Fruit fly (Drosophila melanogaster) whole organism, embryonic: ENCODE measurements around the gene CG13313.

ENCODE experiments used
- C15 ChIP-seq: fragments of 200-800 bp; sonication (Bioruptor generic); IDR thresholded peaks from 3 replicates; pipeline ENCODE4 v1.3.6; 2022; ENCODE audit warnings: missing biosample characterization, missing genetic modification characterization
- CG10274 ChIP-seq: fragments of 200-800 bp; sonication (Bioruptor generic); optimal IDR thresholded peaks from 3 replicates; lab custom pipeline; 2017; ENCODE audit warnings: missing biosample characterization, mild to moderate bottlenecking, missing genetic modification characterization
- CG11504 ChIP-seq: fragments of 200-800 bp; sonication (Bioruptor generic); optimal IDR thresholded peaks from 3 replicates; lab custom pipeline; 2019; ENCODE audit warnings: missing biosample characterization, mild to moderate bottlenecking, missing genetic modification characterization, moderate library complexity
- CG15479 ChIP-seq: fragments of 200-800 bp; sonication (Bioruptor generic); optimal IDR thresholded peaks from 3 replicates; lab custom pipeline; 2019; ENCODE audit warnings: missing biosample characterization, mild to moderate bottlenecking, missing genetic modification characterization, moderate library complexity
- CG16813 ChIP-seq: fragments of 200-800 bp; sonication (Bioruptor generic); IDR thresholded peaks from 3 replicates; pipeline ENCODE4 v1.3.6; 2022; ENCODE audit warnings: missing biosample characterization, missing genetic modification characterization; ENCODE audit not compliant: partially characterized antibody
- CG18011 ChIP-seq: fragments of 200-800 bp; sonication (Bioruptor generic); optimal IDR thresholded peaks from 2 replicates; lab custom pipeline; 2017; ENCODE audit warnings: missing biosample characterization, missing genetic modification characterization, mild to moderate bottlenecking, moderate library complexity, missing genotype
- CG32767 ChIP-seq: fragments of 200-800 bp; sonication (Bioruptor generic); IDR thresholded peaks from 2 replicates; pipeline ENCODE4 v1.3.6; 2022; ENCODE audit warnings: missing biosample characterization, missing genetic modification characterization
- CG3726 ChIP-seq: fragments of 200-800 bp; sonication (Bioruptor generic); IDR thresholded peaks from 3 replicates; pipeline ENCODE4, ENCODE4 v1.3.6; 2022; ENCODE audit warnings: missing biosample characterization, missing genetic modification characterization
- CG6654 ChIP-seq: fragments of 200-800 bp; sonication (Bioruptor generic); optimal IDR thresholded peaks from 2 replicates; lab custom pipeline; 2017; ENCODE audit warnings: missing biosample characterization, mild to moderate bottlenecking, missing genetic modification characterization
- CG6689 ChIP-seq: fragments of 200-800 bp; sonication (Bioruptor generic); IDR thresholded peaks from 2 replicates; pipeline ENCODE4 v1.3.6; 2022; ENCODE audit warnings: missing biosample characterization, missing genetic modification characterization
- CG7987 ChIP-seq: fragments of 200-800 bp; sonication (Bioruptor generic); optimal IDR thresholded peaks from 2 replicates; lab custom pipeline; 2018; ENCODE audit warnings: missing biosample characterization, mild to moderate bottlenecking, missing genetic modification characterization, moderate library complexity
- CG8944 ChIP-seq: fragments of 200-800 bp; sonication (Bioruptor generic); optimal IDR thresholded peaks from 3 replicates; lab custom pipeline; 2016; ENCODE audit warnings: missing biosample characterization, missing genetic modification characterization
- CTCF ChIP-seq: fragments of 200-800 bp; sonication (Bioruptor generic); optimal IDR thresholded peaks from 2 replicates; lab custom pipeline; 2017; ENCODE audit warnings: missing biosample characterization, mild to moderate bottlenecking, missing genetic modification characterization, moderate library complexity
- Dad ChIP-seq: fragments of 200-800 bp; sonication (Bioruptor generic); optimal IDR thresholded peaks from 3 replicates; lab custom pipeline; 2016; ENCODE audit warnings: missing biosample characterization, missing genetic modification characterization
- Dll ChIP-seq: fragments of 200-800 bp; sonication (Bioruptor generic); IDR thresholded peaks from 4 replicates; pipeline ENCODE4 v1.3.6; 2022; ENCODE audit warnings: missing biosample characterization, missing genetic modification characterization; ENCODE audit not compliant: partially characterized antibody
- E2f2 ChIP-seq: fragments of 200-800 bp; sonication (Bioruptor generic); IDR thresholded peaks from 2 replicates; pipeline ENCODE4 v1.3.6; 2022; ENCODE audit warnings: missing biosample characterization, missing genetic modification characterization
- Hey ChIP-seq: fragments of 200-800 bp; sonication (Bioruptor generic); optimal IDR thresholded peaks from 3 replicates; lab custom pipeline; 2018; ENCODE audit warnings: missing biosample characterization, mild to moderate bottlenecking, missing genetic modification characterization
- HmgZ ChIP-seq: fragments of 200-800 bp; sonication (Bioruptor generic); optimal IDR thresholded peaks from 2 replicates; lab custom pipeline; 2018; ENCODE audit warnings: missing biosample characterization, mild to moderate bottlenecking, missing genetic modification characterization
- Lim3 ChIP-seq: fragments of 200-800 bp; sonication (Bioruptor generic); IDR thresholded peaks from 2 replicates; pipeline ENCODE4 v1.3.6; 2022; ENCODE audit warnings: missing biosample characterization, missing genetic modification characterization
- Max ChIP-seq: fragments of 200-800 bp; sonication (Bioruptor generic); optimal IDR thresholded peaks from 2 replicates; lab custom pipeline; 2016; ENCODE audit warnings: missing biosample characterization, mild to moderate bottlenecking, missing genetic modification characterization
- Nf-YB ChIP-seq: fragments of 200-800 bp; sonication (Bioruptor generic); optimal IDR thresholded peaks from 3 replicates; lab custom pipeline; 2019; ENCODE audit warnings: missing biosample characterization, mild to moderate bottlenecking, missing genetic modification characterization, moderate library complexity
- Opbp ChIP-seq: fragments of 200-800 bp; sonication (Bioruptor generic); IDR thresholded peaks from 3 replicates; pipeline ENCODE4 v1.3.6; 2022; ENCODE audit warnings: missing biosample characterization, missing genetic modification characterization; ENCODE audit not compliant: partially characterized antibody
- Sox102F ChIP-seq: fragments of 200-800 bp; sonication (Bioruptor generic); optimal IDR thresholded peaks from 2 replicates; lab custom pipeline; 2018; ENCODE audit warnings: missing biosample characterization, mild to moderate bottlenecking, missing genetic modification characterization, moderate library complexity
- az2 ChIP-seq: fragments of 200-800 bp; sonication (Bioruptor generic); optimal IDR thresholded peaks from 3 replicates; lab custom pipeline; 2016; ENCODE audit warnings: missing biosample characterization, missing genetic modification characterization
- br ChIP-seq: fragments of >200 bp; optimal IDR thresholded peaks from 2 replicates; lab custom pipeline; 2017
- bsh ChIP-seq, 2 experiments: fragments of 200-800 bp; sonication (Bioruptor generic); optimal IDR thresholded peaks; 2 replicates each; lab custom pipeline; 2017 to 2018; ENCODE audit warnings: mild to moderate bottlenecking in 2 of 2, missing biosample characterization in 2 of 2, missing genetic modification characterization in 2 of 2, moderate library complexity in 1 of 2
- cad ChIP-seq: fragments of >200 bp; optimal IDR thresholded peaks from 2 replicates; lab custom pipeline; 2017; ENCODE audit warnings: missing biosample characterization, missing genetic modification characterization
- cg ChIP-seq: fragments of 200-800 bp; sonication (Bioruptor generic); optimal IDR thresholded peaks from 3 replicates; lab custom pipeline; 2019; ENCODE audit warnings: missing biosample characterization, mild to moderate bottlenecking, missing genetic modification characterization, moderate library complexity
- croc ChIP-seq: fragments of 200-800 bp; sonication (Bioruptor generic); conservative IDR thresholded peaks from 3 replicates; pipeline ENCODE4 v1.3.6; 2022; ENCODE audit warnings: missing biosample characterization, missing genetic modification characterization
- disco-r ChIP-seq: fragments of 200-800 bp; sonication (Bioruptor generic); optimal IDR thresholded peaks from 2 replicates; lab custom pipeline; 2016; ENCODE audit warnings: missing biosample characterization, missing genetic modification characterization
- emc ChIP-seq: fragments of 200-800 bp; sonication (Bioruptor generic); optimal IDR thresholded peaks from 2 replicates; lab custom pipeline; 2016; ENCODE audit warnings: missing biosample characterization, missing genetic modification characterization
- esg ChIP-seq: fragments of 200-800 bp; sonication (Bioruptor generic); conservative IDR thresholded peaks from 2 replicates; pipeline ENCODE4 v1.3.6; 2022; ENCODE audit warnings: missing biosample characterization, missing genetic modification characterization
- eve ChIP-seq, 2 experiments: fragments of >200 bp; optimal IDR thresholded peaks; 2 replicates each; lab custom pipeline; 2017; ENCODE audit warnings: missing biosample characterization in 2 of 2, missing genetic modification characterization in 2 of 2
- exex ChIP-seq: fragments of 200-800 bp; sonication (Bioruptor generic); optimal IDR thresholded peaks from 4 replicates; lab custom pipeline; 2018; ENCODE audit warnings: missing biosample characterization, mild to moderate bottlenecking, missing genetic modification characterization, moderate library complexity
- ftz-f1 ChIP-seq: fragments of 200-800 bp; sonication (Bioruptor generic); optimal IDR thresholded peaks from 2 replicates; lab custom pipeline; 2016; ENCODE audit warnings: missing biosample characterization, missing genetic modification characterization
- fu2 ChIP-seq: fragments of 200-800 bp; sonication (Bioruptor generic); optimal IDR thresholded peaks from 2 replicates; lab custom pipeline; 2016; ENCODE audit warnings: missing biosample characterization, missing genetic modification characterization
- gce ChIP-seq: fragments of 200-800 bp; sonication (Bioruptor generic); IDR thresholded peaks from 3 replicates; pipeline ENCODE4 v1.3.6; 2022; ENCODE audit warnings: missing biosample characterization, missing genetic modification characterization
- gcm2 ChIP-seq: fragments of 200-800 bp; sonication (Bioruptor generic); optimal IDR thresholded peaks from 2 replicates; lab custom pipeline; 2016; ENCODE audit warnings: missing biosample characterization, missing genetic modification characterization
- grn ChIP-seq: fragments of 200-800 bp; sonication (Bioruptor generic); optimal IDR thresholded peaks from 3 replicates; lab custom pipeline; 2017; ENCODE audit warnings: missing biosample characterization, missing genetic modification characterization
- gro ChIP-seq: fragments of 200-800 bp; sonication (Bioruptor generic); optimal IDR thresholded peaks from 2 replicates; lab custom pipeline; 2016; ENCODE audit warnings: missing biosample characterization, missing genetic modification characterization
- insv ChIP-seq, 2 experiments: fragments of 200-800 bp; sonication (Bioruptor generic); optimal IDR thresholded peaks; 3 replicates each; lab custom pipeline; 2016 to 2018; ENCODE audit warnings: missing biosample characterization in 2 of 2, missing genetic modification characterization in 2 of 2
- ken ChIP-seq: fragments of 200-800 bp; sonication (Bioruptor generic); IDR thresholded peaks from 3 replicates; pipeline ENCODE4 v1.3.6; 2022; ENCODE audit warnings: missing biosample characterization, missing genetic modification characterization
- lola ChIP-seq, 3 experiments: fragments of >200 bp in 2 of 3; fragments of 200-800 bp in 1 of 3; sonication (Bioruptor generic) in 1 of 3; optimal IDR thresholded peaks; 2 replicates each; lab custom pipeline; 2017 to 2019; ENCODE audit warnings: missing biosample characterization in 3 of 3, missing genetic modification characterization in 3 of 3, mild to moderate bottlenecking in 1 of 3, moderate library complexity in 1 of 3
- nmo ChIP-seq: fragments of 200-800 bp; sonication (Bioruptor generic); optimal IDR thresholded peaks from 2 replicates; lab custom pipeline; 2018; ENCODE audit warnings: missing biosample characterization, mild to moderate bottlenecking, missing genetic modification characterization, moderate library complexity
- prd ChIP-seq, 3 experiments: fragments of >200 bp in 2 of 3; fragments of 200-800 bp in 1 of 3; sonication (Bioruptor generic) in 1 of 3; optimal IDR thresholded peaks in 2 of 3; IDR thresholded peaks in 1 of 3; 2 replicates in 2 of 3; 3 replicates in 1 of 3; pipeline versions ENCODE4 v1.3.6 to Lab custom; 2017 to 2022; ENCODE audit warnings: missing biosample characterization in 1 of 3, missing genetic modification characterization in 1 of 3
- pros ChIP-seq: fragments of 200-800 bp; sonication (Bioruptor generic); optimal IDR thresholded peaks from 3 replicates; lab custom pipeline; 2019; ENCODE audit warnings: missing biosample characterization, mild to moderate bottlenecking, missing genetic modification characterization, moderate library complexity
- repo ChIP-seq: fragments of 200-800 bp; sonication (Bioruptor generic); optimal IDR thresholded peaks from 2 replicates; lab custom pipeline; 2016; ENCODE audit warnings: missing biosample characterization, missing genetic modification characterization
- ro ChIP-seq: fragments of 200-800 bp; sonication (Bioruptor generic); IDR thresholded peaks from 2 replicates; pipeline ENCODE4 v1.3.6; 2022; ENCODE audit warnings: missing biosample characterization, missing genetic modification characterization
- stc ChIP-seq: fragments of 200-800 bp; sonication (Bioruptor generic); IDR thresholded peaks from 2 replicates; pipeline ENCODE4 v1.3.6; 2022; ENCODE audit warnings: missing biosample characterization, missing genetic modification characterization
- tio ChIP-seq: fragments of 200-800 bp; sonication (Bioruptor generic); optimal IDR thresholded peaks from 2 replicates; lab custom pipeline; 2017; ENCODE audit warnings: missing biosample characterization, missing genetic modification characterization, inconsistent platforms
- twi ChIP-seq: fragments of 200-800 bp; optimal IDR thresholded peaks from 2 replicates; lab custom pipeline; 2019; ENCODE audit warnings: missing biosample characterization, mild to moderate bottlenecking, missing genetic modification characterization, moderate library complexity

The CG13313 gene

dm6 chr3L:8920710-8921109 lies 37.9 kb upstream of the CG13313 start (continued):
- TF ChIP-seq CG7987 (GFP tag; lab: Kevin White, UChicago) (no peak), br (lab: Kevin White, UChicago) (no peak), Max (GFP tag; lab: Kevin White, UChicago) (peak; percentile 40), ftz-f1 (GFP tag; lab: Kevin White, UChicago) (no peak), cg (no peak), gce (GFP tag; lab: Robert Waterston, UW) (peak; percentile 66; the same call in 1 of the 3 replicates), cad (no peak), C15 (no peak), CG11504 (tag; lab: Kevin White, UChicago) (peak; percentile 85), lola (GFP tag; optimal IDR thresholded peaks at IDR 0.05; lab: Kevin White, UChicago) (peak in 1 of 3 experiments; percentile 6), E2f2 (GFP tag; lab: Robert Waterston, UW) (peak; percentile 44; the same call in 1 of the 2 replicates), disco-r (no peak), CTCF (GFP tag; lab: Kevin White, UChicago) (peak; percentile 29), Dll (GFP tag; lab: Robert Waterston, UW) (no peak), Dad (GFP tag; lab: Kevin White, UChicago) (peak; percentile 46), insv (GFP tag; optimal IDR thresholded peaks at IDR 0.05; lab: Kevin White, UChicago) (no peak), CG3726 (peak; percentile 50; the same call in 1 of the 3 replicates), gro (peak; percentile 36), gcm2 (GFP tag; lab: Kevin White, UChicago) (peak; percentile 35), Opbp (GFP tag; lab: Robert Waterston, UW) (no peak), exex (peak; percentile 10), CG8944 (no peak), croc (GFP tag; lab: Robert Waterston, UW) (peak; percentile 26; the same call in 2 of the 3 replicates), prd (optimal IDR thresholded peaks at IDR 0.05; lab: Kevin White, UChicago) (no peak), prd (GFP tag; IDR thresholded peaks at IDR 0.05; lab: Robert Waterston, UW) (peak; percentile 74), CG6654 (GFP tag; lab: Kevin White, UChicago) (peak; percentile 26), CG32767 (no peak), twi (tag; lab: Kevin White, UChicago) (no peak), repo (GFP tag; lab: Kevin White, UChicago) (no peak), tio (GFP tag; lab: Kevin White, UChicago) (peak; percentile 46), Lim3 (GFP tag; lab: Robert Waterston, UW) (no peak), Hey (tag; lab: Kevin White, UChicago) (no peak), HmgZ (peak; percentile 2), stc (GFP tag; lab: Robert Waterston, UW) (peak; percentile 78), emc (GFP tag; lab: Kevin White, UChicago) (no peak), az2 (GFP tag; lab: Kevin White, UChicago) (peak; percentile 52), Sox102F (GFP tag; lab: Kevin White, UChicago) (peak; percentile 85), eve (GFP tag; optimal IDR thresholded peaks at IDR 0.05; lab: Kevin White, UChicago) (peak in 1 of 2 experiments; percentile 59), Nf-YB (peak; percentile 31), ro (GFP tag; lab: Robert Waterston, UW) (0 out of 2 replicates have a peak, but pooled peaks have one; percentile 23), pros (GFP tag; lab: Kevin White, UChicago) (no peak), CG18011 (GFP tag; lab: Kevin White, UChicago) (no peak), nmo (GFP tag; lab: Kevin White, UChicago) (peak; percentile 61), esg (GFP tag; lab: Robert Waterston, UW) (peak; percentile 68), bsh (GFP tag; optimal IDR thresholded peaks at IDR 0.05; lab: Kevin White, UChicago) (peak in 1 of 2 experiments; percentile 75), CG16813 (no peak), grn (GFP tag; lab: Kevin White, UChicago) (no peak), fu2 (GFP tag; lab: Kevin White, UChicago) (peak; percentile 7), CG10274 (GFP tag; lab: Kevin White, UChicago) (peak; percentile 45), ken (GFP tag; lab: Robert Waterston, UW) (peak; percentile 55; the same call in 1 of the 3 replicates), CG15479 (GFP tag; lab: Kevin White, UChicago) (no peak), CG6689 (GFP tag; lab: Robert Waterston, UW) (peak; percentile 66)
